Worm (Caenorhabditis elegans) whole organism, L1 larva: ENCODE measurements around the gene K07F5.15.

Experiments used
- C04F5.9 ChIP-seq: sonication (generic microtip); optimal IDR thresholded peaks from 2 replicates; lab custom pipeline; 2016; ENCODE audit warnings: missing genetic modification characterization, missing compliant biosample characterization
- F16B12.6 ChIP-seq: fragments of 150-350 bp; optimal IDR thresholded peaks from 2 replicates; lab custom pipeline; 2014; ENCODE audit warnings: missing biosample characterization, missing genetic modification characterization
- aly-2 ChIP-seq: fragments of 150-350 bp; optimal IDR thresholded peaks from 2 replicates; lab custom pipeline; 2014; ENCODE audit warnings: missing biosample characterization, missing genetic modification characterization
- ceh-63 ChIP-seq: fragments of 200-800 bp; sonication (Bioruptor generic); optimal IDR thresholded peaks from 2 replicates; lab custom pipeline; 2018; ENCODE audit warnings: mild to moderate bottlenecking, missing genetic modification characterization, missing compliant biosample characterization
- ceh-8 ChIP-seq: fragments of 200-800 bp; sonication (Bioruptor generic); optimal IDR thresholded peaks from 2 replicates; lab custom pipeline; 2018; ENCODE audit warnings: mild to moderate bottlenecking, missing genetic modification characterization, moderate library complexity, missing compliant biosample characterization
- ceh-88 ChIP-seq: fragments of 200-800 bp; sonication (Bioruptor generic); IDR thresholded peaks from 2 replicates; pipeline ENCODE4 v1.3.6; 2022; ENCODE audit warnings: missing genetic modification characterization, missing compliant biosample characterization
- ceh-90 ChIP-seq: sonication (generic microtip); optimal IDR thresholded peaks from 2 replicates; lab custom pipeline; 2016; ENCODE audit warnings: missing genetic modification characterization, missing compliant biosample characterization
- ces-1 ChIP-seq: fragments of 150-350 bp; optimal IDR thresholded peaks from 2 replicates; lab custom pipeline; 2014; ENCODE audit warnings: missing biosample characterization, missing genetic modification reagents, missing genetic modification characterization
- dsc-1 ChIP-seq: sonication (generic microtip); optimal IDR thresholded peaks from 2 replicates; lab custom pipeline; 2016; ENCODE audit warnings: mild to moderate bottlenecking, missing genetic modification characterization, missing compliant biosample characterization
- efl-1 ChIP-seq, 4 experiments: fragments of 150-350 bp; optimal IDR thresholded peaks in 3 of 4; peaks in 1 of 4; 1 replicate in 1 of 4; 2 replicates in 3 of 4; lab custom pipeline; 2014; ENCODE audit warnings: missing biosample characterization in 2 of 4, missing genetic modification characterization in 2 of 4, missing genetic modification reagents in 2 of 4
- elt-2 ChIP-seq: sonication (generic microtip); optimal IDR thresholded peaks from 2 replicates; lab custom pipeline; 2016; ENCODE audit warnings: missing genetic modification characterization, mild to moderate bottlenecking, inconsistent platforms, missing compliant biosample characterization, missing genetic modification reagents
- elt-3 ChIP-seq, 6 experiments: fragments of 150-350 bp in 1 of 6; sonication (generic microtip); optimal IDR thresholded peaks; 2 replicates each; lab custom pipeline; 2017 to 2018; ENCODE audit warnings: missing biosample characterization in 6 of 6, missing genetic modification characterization in 6 of 6, inconsistent platforms in 1 of 6
- fkh-10 ChIP-seq: sonication (generic microtip); optimal IDR thresholded peaks from 2 replicates; lab custom pipeline; 2017; ENCODE audit warnings: missing biosample characterization, missing genetic modification reagents, missing genetic modification characterization
- fkh-4 ChIP-seq: sonication (generic microtip); optimal IDR thresholded peaks from 2 replicates; lab custom pipeline; 2016; ENCODE audit warnings: missing compliant biosample characterization, missing genetic modification characterization, borderline replicate concordance
- fkh-8 ChIP-seq: sonication (generic microtip); optimal IDR thresholded peaks from 2 replicates; lab custom pipeline; 2016; ENCODE audit warnings: mild to moderate bottlenecking, missing genetic modification characterization, missing compliant biosample characterization
- hlh-4 ChIP-seq: sonication (generic microtip); optimal IDR thresholded peaks from 2 replicates; lab custom pipeline; 2016; ENCODE audit warnings: mild to moderate bottlenecking, missing genetic modification characterization, missing compliant biosample characterization
- hpl-2 ChIP-seq: fragments of 150-350 bp; optimal IDR thresholded peaks from 2 replicates; lab custom pipeline; 2014; ENCODE audit warnings: missing biosample characterization, missing genetic modification reagents, missing genetic modification characterization
- jun-1 ChIP-seq: fragments of 150-350 bp; optimal IDR thresholded peaks from 2 replicates; lab custom pipeline; 2014; ENCODE audit warnings: missing biosample characterization, missing genetic modification reagents, missing genetic modification characterization
- lin-13 ChIP-seq: fragments of 150-350 bp; optimal IDR thresholded peaks from 2 replicates; lab custom pipeline; 2014; ENCODE audit warnings: missing biosample characterization, missing genetic modification reagents, missing genetic modification characterization
- lin-35 ChIP-seq, 2 experiments: fragments of 150-350 bp; optimal IDR thresholded peaks; 2 replicates each; lab custom pipeline; 2014; ENCODE audit warnings: missing biosample characterization in 2 of 2, missing genetic modification characterization in 2 of 2, missing genetic modification reagents in 2 of 2
- mdl-1 ChIP-seq, 2 experiments: fragments of 150-350 bp; optimal IDR thresholded peaks; 2 replicates each; lab custom pipeline; 2014 to 2017; ENCODE audit warnings: missing biosample characterization in 2 of 2, missing genetic modification characterization in 2 of 2, inconsistent platforms in 1 of 2
- nhr-11 ChIP-seq: fragments of 150-350 bp; optimal IDR thresholded peaks from 2 replicates; lab custom pipeline; 2014; ENCODE audit warnings: missing biosample characterization, missing genetic modification characterization
- nhr-12 ChIP-seq: sonication (generic microtip); optimal IDR thresholded peaks from 2 replicates; lab custom pipeline; 2017; ENCODE audit warnings: missing biosample characterization, missing genetic modification characterization
- nhr-20 ChIP-seq: sonication (generic microtip); optimal IDR thresholded peaks from 2 replicates; lab custom pipeline; 2016; ENCODE audit warnings: mild to moderate bottlenecking, missing genetic modification characterization, missing compliant biosample characterization
- nhr-237 ChIP-seq: fragments of 150-350 bp; optimal IDR thresholded peaks from 2 replicates; lab custom pipeline; 2014; ENCODE audit warnings: missing biosample characterization, missing genetic modification characterization
- nhr-28 ChIP-seq: fragments of 150-350 bp; optimal IDR thresholded peaks from 2 replicates; lab custom pipeline; 2014; ENCODE audit warnings: missing biosample characterization, missing genetic modification characterization
- nhr-47 ChIP-seq: sonication (generic microtip); optimal IDR thresholded peaks from 2 replicates; lab custom pipeline; 2016; ENCODE audit warnings: mild to moderate bottlenecking, missing genetic modification characterization, moderate library complexity, missing compliant biosample characterization
- nhr-71 ChIP-seq: sonication (generic microtip); optimal IDR thresholded peaks from 2 replicates; lab custom pipeline; 2016; ENCODE audit warnings: mild to moderate bottlenecking, missing genetic modification characterization, moderate library complexity, missing compliant biosample characterization
- pag-3 ChIP-seq: sonication (generic microtip); optimal IDR thresholded peaks from 2 replicates; lab custom pipeline; 2017; ENCODE audit warnings: missing genetic modification characterization, mild to moderate bottlenecking, missing compliant biosample characterization, antibody characterized with exemption, borderline replicate concordance; ENCODE audit not compliant: insufficient read depth
- rnt-1 ChIP-seq: sonication (generic microtip); optimal IDR thresholded peaks from 2 replicates; lab custom pipeline; 2016; ENCODE audit warnings: mild to moderate bottlenecking, missing genetic modification characterization, moderate library complexity, missing compliant biosample characterization
- skn-1 ChIP-seq: fragments of 150-350 bp; optimal IDR thresholded peaks from 2 replicates; lab custom pipeline; 2014; ENCODE audit warnings: missing biosample characterization, missing genetic modification characterization
- sptf-1 ChIP-seq: fragments of 150-350 bp; optimal IDR thresholded peaks from 2 replicates; lab custom pipeline; 2014; ENCODE audit warnings: missing biosample characterization, missing genetic modification characterization
- sup-37 ChIP-seq: fragments of 200-800 bp; sonication (Bioruptor generic); optimal IDR thresholded peaks from 2 replicates; lab custom pipeline; 2018; ENCODE audit warnings: mild to moderate bottlenecking, missing genetic modification characterization, missing compliant biosample characterization
- swsn-7 ChIP-seq: sonication (generic microtip); optimal IDR thresholded peaks from 2 replicates; lab custom pipeline; 2016; ENCODE audit warnings: missing genetic modification characterization, missing compliant biosample characterization
- tbx-2 ChIP-seq: sonication (generic microtip); optimal IDR thresholded peaks from 2 replicates; lab custom pipeline; 2016; ENCODE audit warnings: missing genetic modification characterization, missing compliant biosample characterization
- unc-130 ChIP-seq: fragments of 150-350 bp; optimal IDR thresholded peaks from 2 replicates; lab custom pipeline; 2017; ENCODE audit warnings: missing biosample characterization, missing genetic modification characterization, inconsistent platforms
- unc-30 ChIP-seq: sonication (generic microtip); optimal IDR thresholded peaks from 2 replicates; lab custom pipeline; 2017; ENCODE audit warnings: missing biosample characterization, missing genetic modification characterization
- unc-98 ChIP-seq: fragments of 200-800 bp; sonication (Bioruptor generic); IDR thresholded peaks from 2 replicates; pipeline ENCODE4 v1.3.6; 2022; ENCODE audit warnings: missing genetic modification characterization, missing compliant biosample characterization
- xbp-1 ChIP-seq: sonication (generic microtip); optimal IDR thresholded peaks from 2 replicates; lab custom pipeline; 2016; ENCODE audit warnings: missing genetic modification characterization, missing compliant biosample characterization
- zag-1 ChIP-seq: fragments of 150-350 bp; optimal IDR thresholded peaks from 2 replicates; lab custom pipeline; 2014; ENCODE audit warnings: missing biosample characterization, missing genetic modification characterization
- zip-4 ChIP-seq: fragments of 200-800 bp; sonication (Bioruptor generic); optimal IDR thresholded peaks from 2 replicates; lab custom pipeline; 2018; ENCODE audit warnings: mild to moderate bottlenecking, missing genetic modification characterization, moderate library complexity, missing compliant biosample characterization
- ztf-11 ChIP-seq, 2 experiments: sonication (generic microtip); optimal IDR thresholded peaks; 2 replicates each; lab custom pipeline; 2016 to 2017; ENCODE audit warnings: missing genetic modification characterization in 2 of 2, missing biosample characterization in 1 of 2, missing compliant biosample characterization in 1 of 2

K07F5.15 gene

DNA sequence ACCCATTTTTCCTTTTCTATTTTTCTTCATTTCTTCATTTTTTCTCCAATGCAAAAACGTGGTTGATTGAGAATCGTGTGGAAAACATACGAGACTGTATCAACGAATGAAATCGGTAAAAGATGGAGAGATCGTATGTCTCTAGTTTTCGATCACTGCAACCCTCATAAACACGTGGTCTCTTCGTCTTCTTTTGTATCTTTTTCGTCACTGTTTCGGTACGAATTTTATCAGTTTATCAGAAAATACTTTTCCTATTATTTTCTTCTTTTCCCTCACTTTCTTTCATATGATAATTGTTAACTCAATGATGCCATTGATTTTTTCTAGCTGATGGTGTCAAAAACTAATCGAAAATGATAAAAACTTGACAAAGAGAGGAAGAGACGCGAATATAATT is 10.8 kb downstream of the K07F5.15 start (continued):
- TF ChIP-seq hpl-2 (GFP tag; lab: Kevin White, UChicago) (no peak), nhr-20 (peak; percentile 94), zip-4 (GFP tag; lab: Kevin White, UChicago) (no peak), unc-130 (tag; lab: Kevin White, UChicago) (no peak), unc-30 (tag; lab: Kevin White, UChicago) (no peak), fkh-4 (tag; lab: Kevin White, UChicago) (no peak), unc-98 (no peak), ceh-90 (tag; lab: Kevin White, UChicago) (no peak), ceh-63 (GFP tag; lab: Kevin White, UChicago) (no peak), fkh-10 (no peak), lin-13 (GFP tag; lab: Kevin White, UChicago) (no peak), zag-1 (tag; lab: Kevin White, UChicago) (no peak), nhr-11 (no peak), mdl-1 (tag; optimal IDR thresholded peaks at IDR 0.05; lab: Kevin White, UChicago) (peak in 1 of 2 experiments; percentile 65), jun-1 (tag; lab: Kevin White, UChicago) (no peak), ceh-8 (no peak), hlh-4 (tag; lab: Kevin White, UChicago) (no peak), tbx-2 (tag; lab: Kevin White, UChicago) (peak; percentile 31), F16B12.6 (tag; lab: Kevin White, UChicago) (no peak), elt-3 (tag; optimal IDR thresholded peaks at IDR 0.05; lab: Kevin White, UChicago) (peak in 4 of 6 experiments; percentile 26 to 81 (median 74)), nhr-237 (tag; lab: Kevin White, UChicago) (no peak), lin-35 (GFP tag; optimal IDR thresholded peaks at IDR 0.05; lab: Kevin White, UChicago) (peak in 1 of 2 experiments; percentile 71), dsc-1 (tag; lab: Kevin White, UChicago) (no peak), sptf-1 (tag; lab: Kevin White, UChicago) (no peak), ztf-11 (tag; optimal IDR thresholded peaks at IDR 0.05; lab: Kevin White, UChicago) (no peak), efl-1 (optimal IDR thresholded peaks at IDR 0.05; lab: Kevin White, UChicago) (no peak), efl-1 (GFP tag; optimal IDR thresholded peaks at IDR 0.05 in 1 of 2; lab: Kevin White, UChicago) (peak in 1 of 2 experiments; percentile 33), elt-2 (tag; lab: Kevin White, UChicago) (peak; percentile 74), swsn-7 (tag; lab: Kevin White, UChicago) (no peak), ces-1 (no peak), xbp-1 (tag; lab: Kevin White, UChicago) (no peak), nhr-28 (tag; lab: Kevin White, UChicago) (no peak), ceh-88 (no peak)

DNA sequence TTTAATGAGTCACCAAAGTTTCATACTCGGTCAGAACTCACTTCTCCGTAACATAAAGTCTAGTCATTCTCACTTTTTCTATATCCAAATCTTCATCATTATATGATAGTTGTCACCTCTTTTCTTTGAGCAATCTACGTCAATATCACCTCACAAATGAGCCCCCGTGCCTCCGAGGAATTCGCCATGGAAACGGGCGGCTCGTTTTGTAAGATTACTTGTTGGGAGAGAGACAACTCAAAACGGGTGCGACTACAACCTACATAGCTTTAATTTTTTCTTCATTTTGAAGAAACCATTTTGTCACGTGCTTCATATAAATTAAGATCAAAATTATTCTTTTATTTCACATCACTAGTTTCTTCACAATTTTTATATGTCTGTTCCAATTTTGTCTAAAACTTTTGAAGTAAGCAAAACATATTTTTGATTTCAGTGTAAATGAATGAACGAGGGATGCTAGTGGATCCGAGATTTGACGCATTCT is 14.1 kb downstream of the K07F5.15 start, which contains the start of gene nhr-4:
TSS of gene nhr-4 (plus strand) at position 437 of the 487 bp plus-strand sequence.
- TF ChIP-seq pag-3 (tag; lab: Kevin White, UChicago) (no peak), lin-13 (GFP tag; lab: Kevin White, UChicago) (no peak), C04F5.9 (no peak), efl-1 (optimal IDR thresholded peaks at IDR 0.05; lab: Kevin White, UChicago) (no peak), efl-1 (GFP tag; optimal IDR thresholded peaks at IDR 0.05 in 1 of 2; lab: Kevin White, UChicago) (peak in 1 of 2 experiments; percentile 56), skn-1 (tag; lab: Kevin White, UChicago) (no peak), sup-37 (GFP tag; lab: Kevin White, UChicago) (no peak), sptf-1 (tag; lab: Kevin White, UChicago) (no peak), nhr-47 (tag; lab: Kevin White, UChicago) (peak; percentile 0), ceh-8 (no peak), dsc-1 (tag; lab: Kevin White, UChicago) (peak; percentile 27), ceh-63 (GFP tag; lab: Kevin White, UChicago) (no peak), aly-2 (tag; lab: Kevin White, UChicago) (no peak), nhr-71 (tag; lab: Kevin White, UChicago) (peak; percentile 12), fkh-8 (tag; lab: Kevin White, UChicago) (peak; percentile 71), rnt-1 (tag; lab: Kevin White, UChicago) (no peak), nhr-12 (tag; lab: Kevin White, UChicago) (no peak)
